Fruit fly (Drosophila melanogaster): ENCODE data around the gene COX7B.

- TF ChIP-seq HLH106 (tag; optimal IDR thresholded peaks at IDR 0.05) (peak; percentile 71), Abd-B (GFP tag; optimal IDR thresholded peaks at IDR 0.05) (no peak), Myc (optimal IDR thresholded peaks at IDR 0.05) (no peak), OdsH (GFP tag; optimal IDR thresholded peaks at IDR 0.05) (peak; percentile 79)
Observed at dm6 chr3L:17420610-17421194, 4.6 kb upstream of the COX7B start.
